Worm (Caenorhabditis elegans): ENCODE measurements around the gene Y51H7C.10.

Y51H7C.10 gene

DNA sequence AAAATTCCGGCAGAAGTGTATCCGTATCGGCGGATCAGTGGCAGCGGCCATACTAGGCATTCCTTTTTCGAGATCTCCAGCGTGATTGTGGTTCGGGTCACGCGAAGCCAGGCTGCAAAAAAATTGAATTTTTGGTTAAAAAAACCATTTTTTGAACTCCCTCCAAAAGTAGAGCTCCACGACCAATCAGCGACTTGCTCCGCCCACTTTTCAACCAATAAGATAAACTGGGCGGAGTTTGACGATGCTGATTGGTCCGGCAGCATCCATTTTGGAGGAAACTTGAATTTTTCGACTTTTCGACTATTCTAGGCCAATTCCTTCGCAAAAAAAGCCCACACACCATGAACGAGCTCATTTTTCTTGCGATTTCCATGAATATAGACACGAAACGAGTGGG, 49.1 kb downstream of the Y51H7C.10 start:
- peak; percentile 20 for TF ChIP-seq aha-1 (tag)
- no peak for TF ChIP-seq Y48G9A.11 (GFP tag; IDR thresholded peaks at IDR 0.05)

DNA sequence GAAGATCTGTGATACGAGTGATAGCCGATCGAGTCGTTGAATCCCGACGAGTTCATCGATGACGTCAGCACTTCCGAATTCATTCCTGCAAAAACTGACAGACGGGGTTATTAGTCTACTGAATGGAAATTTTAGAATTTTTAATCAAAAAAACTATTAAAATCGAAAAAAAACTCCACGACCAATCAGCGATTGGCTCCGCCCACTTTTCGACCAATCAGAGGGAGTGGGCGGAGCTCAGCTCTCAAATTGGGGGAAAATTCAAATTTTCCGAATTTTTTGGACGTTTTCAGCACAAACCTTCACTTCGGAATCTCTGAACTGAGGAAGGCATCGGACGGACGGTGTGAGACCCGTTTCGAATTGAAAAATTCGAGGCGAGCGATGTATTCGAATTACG, 50.6 kb downstream of the Y51H7C.10 start:
- no peak for TF ChIP-seq daf-12 (tag; optimal IDR thresholded peaks at IDR 0.05)
- TF ChIP-seq egl-43 (GFP tag; IDR thresholded peaks at IDR 0.05) = no peak
- no peak for TF ChIP-seq fos-1 (tag; optimal IDR thresholded peaks at IDR 0.05)
- no peak for TF ChIP-seq nhr-102 (tag; optimal IDR thresholded peaks at IDR 0.05)
- TF ChIP-seq ctbp-1 (GFP tag; IDR thresholded peaks at IDR 0.05) = no peak
- no peak for TF ChIP-seq dpl-1 (GFP tag; optimal IDR thresholded peaks at IDR 0.05)
- TF ChIP-seq lsy-2 (tag; optimal IDR thresholded peaks at IDR 0.05) = no peak
- TF ChIP-seq dmd-6 (GFP tag; IDR thresholded peaks at IDR 0.05) = no peak
- TF ChIP-seq F26F4.8 (GFP tag; conservative IDR thresholded peaks at IDR 0.05) = no peak

DNA sequence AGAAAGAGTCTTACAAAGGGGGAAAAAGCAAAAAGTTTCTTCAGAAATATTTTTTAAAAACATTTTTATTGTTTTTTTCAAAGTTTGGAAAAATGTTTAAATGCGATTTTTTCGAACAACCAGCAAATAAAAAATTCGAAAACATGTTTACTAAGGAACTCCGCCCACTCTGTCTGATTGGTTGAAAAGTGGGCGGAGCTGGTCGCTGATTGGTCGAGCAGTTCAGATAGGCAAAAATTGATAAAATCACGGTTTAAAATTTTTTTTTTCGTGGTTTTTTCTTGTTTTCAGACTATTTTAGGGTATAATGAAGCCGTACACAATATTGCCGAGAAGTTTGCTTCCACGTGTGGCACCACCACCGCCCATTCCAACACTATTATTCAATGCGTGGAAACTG, 51.4 kb downstream of the Y51H7C.10 start:
- no peak for TF ChIP-seq nhr-6 (tag; optimal IDR thresholded peaks at IDR 0.05)

DNA sequence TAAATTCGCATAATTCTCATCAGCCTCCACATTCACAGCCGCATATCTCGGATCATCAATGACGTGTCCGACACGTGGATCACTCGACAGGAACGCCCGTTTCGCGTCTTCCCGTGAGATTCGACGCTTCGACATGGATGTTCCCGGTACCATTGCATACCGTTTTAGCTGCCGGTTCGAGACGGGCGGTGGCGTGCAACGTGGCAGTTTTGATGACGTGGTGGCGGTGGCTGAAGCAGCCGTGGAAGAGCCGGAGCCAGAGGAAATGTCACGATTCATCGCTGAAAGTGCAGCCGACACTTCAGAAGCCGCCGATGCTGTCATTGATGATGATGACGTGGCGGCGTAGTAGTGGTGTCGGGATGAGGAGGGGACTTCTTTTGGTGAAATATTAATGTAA, 52.0 kb downstream of the Y51H7C.10 start:
- peak; percentile 73 for TF ChIP-seq set-16 (GFP tag; IDR thresholded peaks at IDR 0.05)
- no peak for TF ChIP-seq nhr-42 (GFP tag; IDR thresholded peaks at IDR 0.05)
- no peak for TF ChIP-seq lin-39 (tag; optimal IDR thresholded peaks at IDR 0.05)
- TF ChIP-seq mep-1 (tag; optimal IDR thresholded peaks at IDR 0.05) = no peak
- no peak for TF ChIP-seq zfp-3 (GFP tag; conservative IDR thresholded peaks at IDR 0.05)
- no peak for TF ChIP-seq dmd-6 (GFP tag; IDR thresholded peaks at IDR 0.05)
- no peak for TF ChIP-seq saeg-2 (GFP tag; IDR thresholded peaks at IDR 0.05)
- TF ChIP-seq mdl-1 (tag; optimal IDR thresholded peaks at IDR 0.05) = no peak

All from whole organism, L4 larva.